Fruit fly (Drosophila melanogaster): ENCODE measurements around the gene Mpp6.

Mpp6 gene

DNA sequence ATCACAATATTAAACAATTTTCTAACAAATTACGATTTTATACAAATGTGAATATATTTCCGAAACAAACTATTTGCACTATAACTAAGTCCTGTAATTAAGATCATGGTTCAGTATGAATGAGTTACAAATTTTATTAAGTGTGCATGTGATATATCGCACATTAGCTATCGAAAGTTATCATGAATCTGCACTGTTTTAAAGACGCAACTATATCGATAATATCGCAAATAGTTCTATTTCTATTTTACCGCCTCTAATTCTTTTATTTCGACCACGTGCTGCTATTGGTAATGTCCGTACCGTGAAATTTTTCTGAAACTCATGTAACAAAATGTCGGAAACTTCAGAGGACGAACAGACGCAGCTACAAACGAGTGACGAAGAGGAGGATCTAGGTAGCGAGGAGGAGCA is 13.1 kb upstream of the Mpp6 start, which contains the start of gene pths (continued):
- no peak for TF ChIP-seq ftz-f1 (GFP tag; optimal IDR thresholded peaks at IDR 0.05)
- peak; percentile 59 for TF ChIP-seq CG12391 (tag; optimal IDR thresholded peaks at IDR 0.05)
- peak; percentile 65; the same call in 2 of the 3 replicates for TF ChIP-seq CG7963 (GFP tag; IDR thresholded peaks at IDR 0.05; ENCODE audit: partially characterized antibody)
- TF ChIP-seq Sin3A (optimal IDR thresholded peaks at IDR 0.05) = no peak
- TF ChIP-seq Mrtf (GFP tag; IDR thresholded peaks at IDR 0.05) = no peak
- TF ChIP-seq pb (GFP tag; optimal IDR thresholded peaks at IDR 0.05) = no peak
- TF ChIP-seq usp (GFP tag; optimal IDR thresholded peaks at IDR 0.05) = no peak
- TF ChIP-seq CG12104 (GFP tag; optimal IDR thresholded peaks at IDR 0.05) = no peak
- no peak for TF ChIP-seq eve (GFP tag; optimal IDR thresholded peaks at IDR 0.05)
- TF ChIP-seq Dbx (GFP tag; IDR thresholded peaks at IDR 0.05) = 0 out of 3 replicates have a peak, but pooled peaks have one; percentile 34
- peak; percentile 50 for TF ChIP-seq CG4820 (GFP tag; optimal IDR thresholded peaks at IDR 0.05)
- no peak for TF ChIP-seq CTCF (GFP tag; optimal IDR thresholded peaks at IDR 0.05)
- no peak for TF ChIP-seq odd (GFP tag; optimal IDR thresholded peaks at IDR 0.05)
- no peak; the same call in 2 of the 3 replicates for TF ChIP-seq mld (GFP tag; IDR thresholded peaks at IDR 0.05; ENCODE audit: partially characterized antibody)
- TF ChIP-seq Pdp1 (GFP tag; optimal IDR thresholded peaks at IDR 0.05) = peak; percentile 57 to 62
- peak; percentile 96 for TF ChIP-seq CG1024 (GFP tag; IDR thresholded peaks at IDR 0.05)
- TF ChIP-seq trh (GFP tag; optimal IDR thresholded peaks at IDR 0.05) = no peak
- no peak for TF ChIP-seq H2.0 (GFP tag; IDR thresholded peaks at IDR 0.05)
- no peak for TF ChIP-seq CG1529 (GFP tag; optimal IDR thresholded peaks at IDR 0.05)
- TF ChIP-seq CG10959 (GFP tag; IDR thresholded peaks at IDR 0.05) = no peak
- TF ChIP-seq Myb (GFP tag; optimal IDR thresholded peaks at IDR 0.05) = peak; percentile 66
- no peak for TF ChIP-seq cato (GFP tag; optimal IDR thresholded peaks at IDR 0.05; ENCODE audit: borderline replicate concordance)
- TF ChIP-seq MTF-1 (GFP tag; optimal IDR thresholded peaks at IDR 0.05; ENCODE audit: borderline replicate concordance) = no peak
- peak in 1 of 2 experiments; percentile 16 for TF ChIP-seq Hr78 (GFP tag; optimal IDR thresholded peaks at IDR 0.05)
- TF ChIP-seq CG43689 (GFP tag; IDR thresholded peaks at IDR 0.05) = no peak
- no peak for TF ChIP-seq sqz (GFP tag; optimal IDR thresholded peaks at IDR 0.05)
- no peak for TF ChIP-seq br (optimal IDR thresholded peaks at IDR 0.05)
- TF ChIP-seq ttk (GFP tag; IDR thresholded peaks at IDR 0.05) = no peak
- TF ChIP-seq ham (GFP tag; IDR thresholded peaks at IDR 0.05) = no peak
- no peak for TF ChIP-seq Sox100B (GFP tag; optimal IDR thresholded peaks at IDR 0.05)
- no peak for TF ChIP-seq ab (GFP tag; optimal IDR thresholded peaks at IDR 0.05)
- no peak for TF ChIP-seq CG10462 (GFP tag; optimal IDR thresholded peaks at IDR 0.05)
- no peak for TF ChIP-seq so (GFP tag; IDR thresholded peaks at IDR 0.05)
- peak in 2 of 3 experiments; percentile 5 to 80 for TF ChIP-seq lola (GFP tag; optimal IDR thresholded peaks at IDR 0.05)
- TF ChIP-seq oc (tag; optimal IDR thresholded peaks at IDR 0.05) = no peak
- peak; percentile 99 for TF ChIP-seq ssp (GFP tag; IDR thresholded peaks at IDR 0.05)
- TF ChIP-seq Jarid2 (GFP tag; optimal IDR thresholded peaks at IDR 0.05) = no peak
- TF ChIP-seq Chrac-16 (GFP tag; optimal IDR thresholded peaks at IDR 0.05) = peak; percentile 40
- no peak for TF ChIP-seq Nf-YB (GFP tag; optimal IDR thresholded peaks at IDR 0.05)
- peak; percentile 8 for TF ChIP-seq CG13775 (GFP tag; optimal IDR thresholded peaks at IDR 0.05)
- TF ChIP-seq eyg (GFP tag; optimal IDR thresholded peaks at IDR 0.05) = peak; percentile 18
- TF ChIP-seq kay (GFP tag; optimal IDR thresholded peaks at IDR 0.05) = no peak
- no peak for TF ChIP-seq CG10321 (GFP tag; IDR thresholded peaks at IDR 0.05)
- peak; percentile 42 for TF ChIP-seq tin (GFP tag; optimal IDR thresholded peaks at IDR 0.05)
- peak; percentile 87 for TF ChIP-seq sens (GFP tag)
- peak; percentile 59 for TF ChIP-seq CG8944 (GFP tag; optimal IDR thresholded peaks at IDR 0.05)
- no peak for TF ChIP-seq CG4854 (GFP tag; optimal IDR thresholded peaks at IDR 0.05)
- TF ChIP-seq fd102C (GFP tag; optimal IDR thresholded peaks at IDR 0.05) = no peak
- TF ChIP-seq gsb (GFP tag; IDR thresholded peaks at IDR 0.05) = no peak
- TF ChIP-seq CG9932 (GFP tag; IDR thresholded peaks at IDR 0.05) = peak; percentile 82
- TF ChIP-seq seq (GFP tag; IDR thresholded peaks at IDR 0.05) = no peak
- TF ChIP-seq zen (tag; optimal IDR thresholded peaks at IDR 0.05) = peak; percentile 72
- TF ChIP-seq hb (GFP tag; IDR thresholded peaks at IDR 0.05; ENCODE audit: partially characterized antibody) = peak; percentile 78
